Fruit fly (Drosophila melanogaster): ENCODE data around the gene CG14903.

DNA sequence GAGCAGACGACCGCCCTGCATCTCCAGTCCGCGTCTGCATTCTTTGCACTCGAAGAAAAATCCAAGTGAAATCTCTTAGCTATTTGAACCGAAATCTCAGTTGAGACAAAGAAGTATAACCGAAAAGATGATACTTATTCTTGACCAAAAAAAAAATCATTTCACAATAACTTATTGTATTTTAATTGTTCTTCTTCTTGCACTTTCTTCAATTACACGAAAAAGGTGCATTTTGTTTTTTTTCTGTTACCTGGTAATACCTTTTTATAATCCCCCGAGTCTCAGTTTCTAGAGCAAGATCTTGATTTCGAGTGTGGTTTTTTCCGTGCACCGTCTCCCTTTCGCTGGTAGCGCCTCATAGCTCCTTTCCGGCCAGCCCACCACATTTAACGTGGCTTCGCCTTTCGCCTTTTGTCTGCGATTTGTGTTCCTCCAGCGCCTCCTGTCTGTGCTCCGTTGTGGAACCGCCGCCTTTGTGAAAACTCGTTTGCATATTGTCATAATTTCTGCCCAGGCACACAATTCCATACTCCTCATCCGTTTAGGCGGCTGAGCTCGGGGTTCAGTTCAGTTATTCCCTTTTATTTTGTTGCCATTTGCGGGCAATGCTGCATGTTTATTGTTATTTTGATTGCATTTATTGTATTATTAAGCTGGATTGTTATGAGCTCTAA lies 46.7 kb downstream of the CG14903 start:
- TF ChIP-seq CG8478 (optimal IDR thresholded peaks at IDR 0.05), result no peak
- no peak for TF ChIP-seq CTCF (optimal IDR thresholded peaks at IDR 0.05)

Data from S2 (cell line).